Fruit fly (Drosophila melanogaster) whole organism, pupa: ENCODE data around the gene CG34434.

Experiments
- CG10348 ChIP-seq: fragments of 200-800 bp; sonication (Bioruptor generic); IDR thresholded peaks from 2 replicates; pipeline ENCODE4 v1.3.6; 2022; ENCODE audit warnings: missing biosample characterization, missing genetic modification characterization
- CG12605 ChIP-seq: fragments of 200-800 bp; sonication (Bioruptor generic); IDR thresholded peaks from 2 replicates; pipeline ENCODE4 v1.3.6; 2022; ENCODE audit warnings: missing biosample characterization, missing genetic modification characterization
- CG13204 ChIP-seq: fragments of 200-800 bp; sonication (Bioruptor generic); optimal IDR thresholded peaks from 2 replicates; lab custom pipeline; 2018; ENCODE audit warnings: missing biosample characterization, mild to moderate bottlenecking, missing genetic modification characterization, moderate library complexity
- CG14655 ChIP-seq: fragments of 200-800 bp; sonication (Bioruptor generic); optimal IDR thresholded peaks from 3 replicates; lab custom pipeline; 2017; ENCODE audit warnings: mild to moderate bottlenecking, missing biosample characterization, missing genetic modification reagents, missing genetic modification characterization
- CG15710 ChIP-seq: fragments of 200-800 bp; sonication (Bioruptor generic); optimal IDR thresholded peaks from 2 replicates; lab custom pipeline; 2018; ENCODE audit warnings: missing biosample characterization, mild to moderate bottlenecking, missing genetic modification characterization, moderate library complexity
- CG17806 ChIP-seq: fragments of 200-800 bp; sonication (Bioruptor generic); optimal IDR thresholded peaks from 2 replicates; lab custom pipeline; 2018; ENCODE audit warnings: missing biosample characterization, mild to moderate bottlenecking, missing genetic modification characterization, moderate library complexity
- CG32121 ChIP-seq: fragments of 200-800 bp; sonication (Bioruptor generic); IDR thresholded peaks from 2 replicates; pipeline ENCODE4 v1.3.6; 2022; ENCODE audit warnings: missing biosample characterization, missing genetic modification characterization
- CG34367 ChIP-seq: fragments of 200-800 bp; sonication (Bioruptor generic); optimal IDR thresholded peaks from 2 replicates; lab custom pipeline; 2018; ENCODE audit warnings: missing biosample characterization, mild to moderate bottlenecking, missing genetic modification characterization
- CG4496 ChIP-seq: fragments of 200-800 bp; sonication (Bioruptor generic); IDR thresholded peaks from 3 replicates; pipeline ENCODE4 v1.3.6; 2022; ENCODE audit warnings: missing biosample characterization, missing genetic modification characterization
- CG8159 ChIP-seq: fragments of 200-800 bp; sonication (Bioruptor generic); optimal IDR thresholded peaks from 3 replicates; lab custom pipeline; 2018; ENCODE audit warnings: missing biosample characterization, mild to moderate bottlenecking, missing genetic modification characterization, moderate library complexity
- CG8301 ChIP-seq: fragments of 200-800 bp; sonication (Bioruptor generic); optimal IDR thresholded peaks from 2 replicates; lab custom pipeline; 2018; ENCODE audit warnings: missing biosample characterization, mild to moderate bottlenecking, missing genetic modification characterization
- CG9948 ChIP-seq: fragments of 200-800 bp; sonication (Bioruptor generic); optimal IDR thresholded peaks from 2 replicates; lab custom pipeline; 2018; ENCODE audit warnings: missing biosample characterization, mild to moderate bottlenecking, missing genetic modification characterization, moderate library complexity
- D1 ChIP-seq: fragments of 200-800 bp; sonication (Bioruptor generic); optimal IDR thresholded peaks from 2 replicates; lab custom pipeline; 2018; ENCODE audit warnings: missing biosample characterization, mild to moderate bottlenecking, missing genetic modification characterization, moderate library complexity
- EcR ChIP-seq: fragments of 200-800 bp; sonication (Bioruptor generic); optimal IDR thresholded peaks from 3 replicates; lab custom pipeline; 2019; ENCODE audit warnings: missing biosample characterization, missing genetic modification characterization, mild to moderate bottlenecking, moderate library complexity, missing genetic modification reagents
- Ets98B ChIP-seq: fragments of 200-800 bp; sonication (Bioruptor generic); IDR thresholded peaks from 2 replicates; pipeline ENCODE4 v1.3.6; 2022; ENCODE audit warnings: missing biosample characterization, missing genetic modification characterization
- Pif1A ChIP-seq: fragments of 200-800 bp; sonication (Bioruptor generic); optimal IDR thresholded peaks from 3 replicates; lab custom pipeline; 2016; ENCODE audit warnings: missing biosample characterization, missing genetic modification characterization
- Pif1B ChIP-seq: fragments of 200-800 bp; sonication (Bioruptor generic); optimal IDR thresholded peaks from 3 replicates; lab custom pipeline; 2016; ENCODE audit warnings: missing biosample characterization, missing genetic modification characterization
- Snoo ChIP-seq: fragments of 200-800 bp; sonication (Bioruptor generic); optimal IDR thresholded peaks from 3 replicates; lab custom pipeline; 2017; ENCODE audit warnings: missing biosample characterization, mild to moderate bottlenecking, missing genetic modification characterization, inconsistent platforms
- fd96Ca ChIP-seq: fragments of 200-800 bp; sonication (Bioruptor generic); IDR thresholded peaks from 3 replicates; pipeline ENCODE4 v1.3.6; 2022; ENCODE audit warnings: missing biosample characterization, missing genetic modification characterization
- rn ChIP-seq: fragments of 200-800 bp; sonication (Bioruptor generic); IDR thresholded peaks from 2 replicates; pipeline ENCODE4 v1.3.6; 2022; ENCODE audit warnings: missing biosample characterization, missing genetic modification characterization

CG34434 gene

dm6 chrX:5616270-5616669, at the start of gene CG34434:
CG34434 (minus strand) TSS chrX:5616370.
- TF ChIP-seq CG12605 (GFP tag; lab: Robert Waterston, UW), result no peak
- no peak for TF ChIP-seq CG10348 (GFP tag; lab: Robert Waterston, UW)
- no peak for TF ChIP-seq CG4496 (GFP tag; lab: Robert Waterston, UW)
- TF ChIP-seq Snoo, result no peak
- no peak for TF ChIP-seq D1 (tag; lab: Kevin White, UChicago)

- TF ChIP-seq CG8159 (tag; lab: Kevin White, UChicago) (no peak), EcR (GFP tag; lab: Kevin White, UChicago) (peak; percentile 25), CG8301 (no peak), fd96Ca (GFP tag; lab: Robert Waterston, UW) (no peak), Pif1A (GFP tag; lab: Kevin White, UChicago) (no peak), CG17806 (tag; lab: Kevin White, UChicago) (no peak), CG15710 (no peak), CG32121 (GFP tag; lab: Robert Waterston, UW) (no peak), CG14655 (GFP tag; lab: Kevin White, UChicago) (no peak), CG4496 (GFP tag; lab: Robert Waterston, UW) (0 out of 3 replicates have a peak, but pooled peaks have one; percentile 23), CG9948 (tag; lab: Kevin White, UChicago) (no peak), rn (no peak)
These were observed 49.7 kb upstream of the CG34434 start, which contains the start of the genes Sirt4 and CG4119 for dm6 chrX:5665902-5666301. Sirt4 (minus strand) TSS chrX:5665940. CG4119 (plus strand) TSS chrX:5666052.

dm6 chrX:5664222-5664621, 48.1 kb upstream of the CG34434 start:
- TF ChIP-seq fd96Ca (GFP tag; lab: Robert Waterston, UW), result no peak
- TF ChIP-seq Pif1A (GFP tag; lab: Kevin White, UChicago), result no peak
- no peak for TF ChIP-seq CG4496 (GFP tag; lab: Robert Waterston, UW)
- no peak for TF ChIP-seq CG10348 (GFP tag; lab: Robert Waterston, UW)
- TF ChIP-seq CG32121 (GFP tag; lab: Robert Waterston, UW), result no peak
- TF ChIP-seq CG34367, result no peak
- TF ChIP-seq EcR (GFP tag; lab: Kevin White, UChicago), result peak; percentile 15
- no peak for TF ChIP-seq CG14655 (GFP tag; lab: Kevin White, UChicago)
- no peak for TF ChIP-seq rn
- no peak for TF ChIP-seq CG15710
- TF ChIP-seq CG13204 (GFP tag; lab: Kevin White, UChicago), result peak; percentile 43

dm6 chrX:5662761-5663160, 46.6 kb upstream of the CG34434 start, which contains the start of gene OtopLc:
OtopLc (minus strand) TSS chrX:5662861.
- TF ChIP-seq D1 (tag; lab: Kevin White, UChicago) (no peak), Ets98B (GFP tag; lab: Robert Waterston, UW) (no peak), CG15710 (no peak), CG34367 (no peak), CG13204 (GFP tag; lab: Kevin White, UChicago) (no peak), CG9948 (tag; lab: Kevin White, UChicago) (no peak), fd96Ca (GFP tag; lab: Robert Waterston, UW) (no peak)

DNA sequence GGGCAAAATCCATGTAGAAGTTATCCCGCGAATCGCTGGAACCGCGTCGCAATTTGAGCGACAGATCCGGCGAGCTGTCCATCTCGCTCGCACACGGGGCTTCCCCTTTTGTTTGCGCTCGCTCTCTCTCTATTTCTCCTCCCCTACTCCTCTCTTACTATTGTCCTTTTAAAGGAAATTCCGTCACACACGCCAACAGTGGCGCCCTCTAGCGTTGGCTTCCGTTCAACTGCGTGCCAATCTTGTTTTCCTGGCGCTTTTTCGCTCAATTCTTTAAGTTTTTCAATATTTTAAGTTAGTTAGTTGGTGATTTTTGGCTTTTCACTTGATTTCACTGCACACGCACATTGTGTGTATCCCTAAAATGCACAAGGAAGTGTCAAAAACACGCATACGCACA, 45.8 kb upstream of the CG34434 start:
- TF ChIP-seq rn, result no peak
- no peak for TF ChIP-seq Pif1A (GFP tag; lab: Kevin White, UChicago)
- no peak for TF ChIP-seq CG13204 (GFP tag; lab: Kevin White, UChicago)
- TF ChIP-seq Ets98B (GFP tag; lab: Robert Waterston, UW), result no peak
- no peak for TF ChIP-seq CG8301
- no peak for TF ChIP-seq EcR (GFP tag; lab: Kevin White, UChicago)
- TF ChIP-seq CG9948 (tag; lab: Kevin White, UChicago), result no peak
- no peak for TF ChIP-seq CG8159 (tag; lab: Kevin White, UChicago)
- TF ChIP-seq CG17806 (tag; lab: Kevin White, UChicago), result no peak
- TF ChIP-seq CG4496 (GFP tag; lab: Robert Waterston, UW), result no peak
- no peak for TF ChIP-seq CG15710
- TF ChIP-seq CG12605 (GFP tag; lab: Robert Waterston, UW), result no peak
- no peak for TF ChIP-seq D1 (tag; lab: Kevin White, UChicago)
- TF ChIP-seq CG10348 (GFP tag; lab: Robert Waterston, UW), result no peak
- no peak for TF ChIP-seq CG34367
- TF ChIP-seq CG32121 (GFP tag; lab: Robert Waterston, UW), result no peak
- no peak for TF ChIP-seq fd96Ca (GFP tag; lab: Robert Waterston, UW)
- no peak for TF ChIP-seq CG14655 (GFP tag; lab: Kevin White, UChicago)
- TF ChIP-seq Snoo, result no peak

DNA sequence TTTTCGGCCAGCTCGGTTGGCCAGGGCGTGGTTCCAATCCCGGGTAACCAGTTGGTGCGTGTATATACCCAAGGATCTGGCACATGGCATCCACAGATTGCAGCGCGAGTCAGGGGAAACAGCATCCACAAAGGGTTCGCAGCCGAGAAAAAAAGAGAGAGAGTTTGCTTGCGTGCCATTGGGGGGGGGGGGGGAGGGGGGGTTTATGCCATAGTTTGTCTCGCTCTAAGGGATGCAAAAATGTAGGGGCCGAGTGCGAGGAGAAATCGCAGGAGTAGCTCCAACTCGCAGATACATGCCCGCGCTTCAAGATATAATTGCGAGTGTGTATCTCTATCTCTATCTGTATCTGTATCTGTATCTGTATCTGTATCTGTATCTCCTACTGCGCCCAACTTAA, 33.8 kb upstream of the CG34434 start:
- TF ChIP-seq CG34367 (no peak), Ets98B (GFP tag; lab: Robert Waterston, UW) (no peak), CG9948 (tag; lab: Kevin White, UChicago) (no peak), CG10348 (GFP tag; lab: Robert Waterston, UW) (no peak), CG8159 (tag; lab: Kevin White, UChicago) (no peak), Snoo (no peak), CG4496 (GFP tag; lab: Robert Waterston, UW) (no peak), CG13204 (GFP tag; lab: Kevin White, UChicago) (no peak), rn (no peak), CG15710 (no peak), Pif1B (GFP tag; lab: Kevin White, UChicago) (no peak), EcR (GFP tag; lab: Kevin White, UChicago) (no peak), D1 (tag; lab: Kevin White, UChicago) (no peak), CG14655 (GFP tag; lab: Kevin White, UChicago) (no peak), CG17806 (tag; lab: Kevin White, UChicago) (no peak), CG12605 (GFP tag; lab: Robert Waterston, UW) (no peak), CG32121 (GFP tag; lab: Robert Waterston, UW) (no peak), Pif1A (GFP tag; lab: Kevin White, UChicago) (no peak), CG8301 (no peak), fd96Ca (GFP tag; lab: Robert Waterston, UW) (no peak)
